Fruit fly (Drosophila melanogaster) whole organism, embryonic: Measurements from ENCODE around the gene Or65c.
A peak's percentile ranks its signal among the peaks of the same experiment; 100 is the strongest.

ENCODE experiments used
- Ada2b ChIP-seq: fragments of 200-800 bp; sonication (Bioruptor generic); IDR thresholded peaks from 2 replicates; pipeline ENCODE4 v1.3.6; 2022; ENCODE audit warnings: missing biosample characterization, missing genetic modification characterization
- Antp ChIP-seq: fragments of 200-800 bp; sonication (Bioruptor generic); optimal IDR thresholded peaks from 3 replicates; lab custom pipeline; 2016; ENCODE audit warnings: missing biosample characterization, missing genetic modification characterization
- CG10654 ChIP-seq: fragments of 200-800 bp; sonication (Bioruptor generic); optimal IDR thresholded peaks from 2 replicates; lab custom pipeline; 2016; ENCODE audit warnings: missing biosample characterization, missing genetic modification characterization
- CG11247 ChIP-seq: fragments of 200-800 bp; sonication (Bioruptor generic); IDR thresholded peaks from 2 replicates; pipeline ENCODE4 v1.3.6; 2022; ENCODE audit warnings: missing biosample characterization, missing genetic modification characterization
- CG11504 ChIP-seq: fragments of 200-800 bp; sonication (Bioruptor generic); optimal IDR thresholded peaks from 3 replicates; lab custom pipeline; 2019; ENCODE audit warnings: missing biosample characterization, mild to moderate bottlenecking, missing genetic modification characterization, moderate library complexity
- CG13123 ChIP-seq: fragments of 200-800 bp; sonication (Bioruptor generic); optimal IDR thresholded peaks from 2 replicates; lab custom pipeline; 2016; ENCODE audit warnings: missing biosample characterization, missing genetic modification characterization
- CG13894 ChIP-seq: fragments of 200-800 bp; sonication (Bioruptor generic); optimal IDR thresholded peaks from 3 replicates; lab custom pipeline; 2018; ENCODE audit warnings: missing biosample characterization, mild to moderate bottlenecking, missing genetic modification characterization, moderate library complexity
- CG15269 ChIP-seq: fragments of 200-800 bp; sonication (Bioruptor generic); optimal IDR thresholded peaks from 2 replicates; lab custom pipeline; 2018; ENCODE audit warnings: missing biosample characterization, mild to moderate bottlenecking, missing genetic modification characterization, moderate library complexity
- CG1832 ChIP-seq: fragments of 200-800 bp; sonication (Bioruptor generic); optimal IDR thresholded peaks from 2 replicates; lab custom pipeline; 2017; ENCODE audit warnings: missing biosample characterization, mild to moderate bottlenecking, missing genetic modification characterization, inconsistent platforms
- CG18599 ChIP-seq: fragments of 200-800 bp; sonication (Bioruptor generic); optimal IDR thresholded peaks from 3 replicates; lab custom pipeline; 2017; ENCODE audit warnings: missing biosample characterization, missing genetic modification characterization, mild to moderate bottlenecking, moderate library complexity, missing genetic modification reagents
- CG2120 ChIP-seq: fragments of 200-800 bp; sonication (Bioruptor generic); optimal IDR thresholded peaks from 3 replicates; lab custom pipeline; 2016; ENCODE audit warnings: missing biosample characterization, missing genetic modification characterization
- CG2199 ChIP-seq: fragments of 200-800 bp; sonication (Bioruptor generic); IDR thresholded peaks from 3 replicates; pipeline ENCODE4 v1.3.6; 2022; ENCODE audit warnings: missing biosample characterization, missing genetic modification characterization
- CG2678 ChIP-seq: fragments of 200-800 bp; sonication (Bioruptor generic); optimal IDR thresholded peaks from 3 replicates; lab custom pipeline; 2019; ENCODE audit warnings: missing biosample characterization, mild to moderate bottlenecking, missing genetic modification characterization, moderate library complexity
- CG4328 ChIP-seq: fragments of 200-800 bp; sonication (Bioruptor generic); optimal IDR thresholded peaks from 3 replicates; lab custom pipeline; 2017; ENCODE audit warnings: missing biosample characterization, missing genetic modification reagents, missing genetic modification characterization
- CG7556 ChIP-seq: fragments of 200-800 bp; sonication (Bioruptor generic); optimal IDR thresholded peaks from 2 replicates; lab custom pipeline; 2017; ENCODE audit warnings: missing biosample characterization, mild to moderate bottlenecking, missing genetic modification characterization
- CG8290 ChIP-seq, 3 experiments: fragments of 200-800 bp; sonication (Bioruptor generic); optimal IDR thresholded peaks; 2 replicates each; lab custom pipeline; 2016 to 2019; ENCODE audit warnings: missing biosample characterization in 3 of 3, missing genetic modification characterization in 3 of 3, mild to moderate bottlenecking in 2 of 3, moderate library complexity in 1 of 3
- CG8478 ChIP-seq: fragments of >200 bp; optimal IDR thresholded peaks from 2 replicates; lab custom pipeline; 2018
- Chrac-16 ChIP-seq: fragments of 200-800 bp; sonication (Bioruptor generic); optimal IDR thresholded peaks from 3 replicates; lab custom pipeline; 2016; ENCODE audit warnings: missing biosample characterization, missing genetic modification characterization
- Fer3 ChIP-seq: fragments of 200-800 bp; sonication (Bioruptor generic); optimal IDR thresholded peaks from 2 replicates; lab custom pipeline; 2018; ENCODE audit warnings: missing biosample characterization, mild to moderate bottlenecking, missing genetic modification characterization, moderate library complexity
- HHEX ChIP-seq: fragments of 200-800 bp; sonication (Bioruptor generic); optimal IDR thresholded peaks from 3 replicates; lab custom pipeline; 2017; ENCODE audit warnings: missing biosample characterization, mild to moderate bottlenecking, missing genetic modification characterization, missing genetic modification reagents
- Hr51 ChIP-seq, 2 experiments: fragments of 200-800 bp; sonication (Bioruptor generic); optimal IDR thresholded peaks; 2 replicates in 1 of 2; 3 replicates in 1 of 2; lab custom pipeline; 2016 to 2018; ENCODE audit warnings: missing biosample characterization in 2 of 2, missing genetic modification characterization in 2 of 2, mild to moderate bottlenecking in 1 of 2, moderate library complexity in 1 of 2
- Jarid2 ChIP-seq: fragments of 200-800 bp; sonication (Bioruptor generic); optimal IDR thresholded peaks from 3 replicates; lab custom pipeline; 2017; ENCODE audit warnings: mild to moderate bottlenecking, missing biosample characterization, missing genetic modification reagents, missing genetic modification characterization
- Med ChIP-seq: fragments of 200-800 bp; sonication (Bioruptor generic); peaks from one replicate; lab custom pipeline; 2016; ENCODE audit warnings: missing biosample characterization, missing genetic modification characterization, mild to moderate bottlenecking, inconsistent platforms, moderate library complexity
- Mrtf ChIP-seq: fragments of 200-800 bp; sonication (Bioruptor generic); IDR thresholded peaks from 3 replicates; pipeline ENCODE4 v1.3.6; 2022; ENCODE audit warnings: missing biosample characterization, missing genetic modification characterization
- NC2β ChIP-seq: fragments of 200-800 bp; sonication (Bioruptor generic); optimal IDR thresholded peaks from 2 replicates; lab custom pipeline; 2016; ENCODE audit warnings: missing biosample characterization, missing genetic modification characterization
- Pdp1 ChIP-seq, 2 experiments: fragments of 200-800 bp; sonication (Bioruptor generic); optimal IDR thresholded peaks; 3 replicates each; lab custom pipeline; 2016; ENCODE audit warnings: missing biosample characterization in 2 of 2, missing genetic modification characterization in 2 of 2, mild to moderate bottlenecking in 1 of 2, moderate library complexity in 1 of 2
- Ptx1 ChIP-seq: fragments of 200-800 bp; sonication (Bioruptor generic); IDR thresholded peaks from 2 replicates; pipeline ENCODE4 v1.3.6; 2022; ENCODE audit warnings: missing biosample characterization, missing genetic modification characterization
- Sox102F ChIP-seq: fragments of 200-800 bp; sonication (Bioruptor generic); optimal IDR thresholded peaks from 2 replicates; lab custom pipeline; 2018; ENCODE audit warnings: missing biosample characterization, mild to moderate bottlenecking, missing genetic modification characterization, moderate library complexity
- abd-A ChIP-seq: fragments of 200-800 bp; sonication (Bioruptor generic); optimal IDR thresholded peaks from 3 replicates; lab custom pipeline; 2019; ENCODE audit warnings: missing biosample characterization, mild to moderate bottlenecking, missing genetic modification characterization, moderate library complexity
- bsh ChIP-seq, 2 experiments: fragments of 200-800 bp; sonication (Bioruptor generic); optimal IDR thresholded peaks; 2 replicates each; lab custom pipeline; 2017 to 2018; ENCODE audit warnings: mild to moderate bottlenecking in 2 of 2, missing biosample characterization in 2 of 2, missing genetic modification characterization in 2 of 2, moderate library complexity in 1 of 2
- ci ChIP-seq: fragments of 200-800 bp; sonication (Bioruptor generic); IDR thresholded peaks from 3 replicates; pipeline ENCODE4 v1.3.6; 2022; ENCODE audit warnings: missing biosample characterization, missing genetic modification characterization
- dmrt99B ChIP-seq: fragments of 200-800 bp; sonication (Bioruptor generic); optimal IDR thresholded peaks from 2 replicates; lab custom pipeline; 2018; ENCODE audit warnings: missing biosample characterization, mild to moderate bottlenecking, missing genetic modification characterization, moderate library complexity
- gem ChIP-seq: fragments of 200-800 bp; sonication (Bioruptor generic); optimal IDR thresholded peaks from 2 replicates; lab custom pipeline; 2019; ENCODE audit warnings: missing biosample characterization, mild to moderate bottlenecking, missing genetic modification characterization, moderate library complexity
- grau ChIP-seq: fragments of 200-800 bp; optimal IDR thresholded peaks from 3 replicates; lab custom pipeline; 2019; ENCODE audit warnings: missing biosample characterization, mild to moderate bottlenecking, missing genetic modification characterization, moderate library complexity
- prd ChIP-seq, 3 experiments: fragments of >200 bp in 2 of 3; fragments of 200-800 bp in 1 of 3; sonication (Bioruptor generic) in 1 of 3; optimal IDR thresholded peaks in 2 of 3; IDR thresholded peaks in 1 of 3; 2 replicates in 2 of 3; 3 replicates in 1 of 3; pipeline versions ENCODE4 v1.3.6 to Lab custom; 2017 to 2022; ENCODE audit warnings: missing biosample characterization in 1 of 3, missing genetic modification characterization in 1 of 3
- row ChIP-seq: fragments of 200-800 bp; sonication (Bioruptor generic); IDR thresholded peaks from 3 replicates; pipeline ENCODE4 v1.3.6; 2022; ENCODE audit warnings: missing biosample characterization, missing genetic modification characterization
- sens ChIP-seq: fragments of 200-800 bp; sonication (Bioruptor generic); peaks from one replicate; lab custom pipeline; 2016; ENCODE audit warnings: missing biosample characterization, missing genetic modification characterization
- slbo ChIP-seq: fragments of 200-800 bp; sonication (Bioruptor generic); IDR thresholded peaks from 2 replicates; pipeline ENCODE4 v1.3.6; 2022; ENCODE audit warnings: missing biosample characterization, missing genetic modification characterization
- sqz ChIP-seq: fragments of 200-800 bp; sonication (Bioruptor generic); optimal IDR thresholded peaks from 3 replicates; lab custom pipeline; 2018; ENCODE audit warnings: missing biosample characterization, mild to moderate bottlenecking, missing genetic modification characterization
- tll ChIP-seq, 2 experiments: fragments of 200-800 bp in 1 of 2; fragments of >200 bp in 1 of 2; sonication (Bioruptor generic) in 1 of 2; optimal IDR thresholded peaks; 2 replicates each; lab custom pipeline; 2017 to 2019; ENCODE audit warnings: missing biosample characterization in 2 of 2, missing genetic modification characterization in 2 of 2, mild to moderate bottlenecking in 1 of 2, moderate library complexity in 1 of 2
- tup ChIP-seq: fragments of 200-800 bp; sonication (Bioruptor generic); optimal IDR thresholded peaks from 2 replicates; lab custom pipeline; 2016; ENCODE audit warnings: missing biosample characterization, mild to moderate bottlenecking, missing genetic modification characterization, moderate library complexity

Gene Or65c

DNA sequence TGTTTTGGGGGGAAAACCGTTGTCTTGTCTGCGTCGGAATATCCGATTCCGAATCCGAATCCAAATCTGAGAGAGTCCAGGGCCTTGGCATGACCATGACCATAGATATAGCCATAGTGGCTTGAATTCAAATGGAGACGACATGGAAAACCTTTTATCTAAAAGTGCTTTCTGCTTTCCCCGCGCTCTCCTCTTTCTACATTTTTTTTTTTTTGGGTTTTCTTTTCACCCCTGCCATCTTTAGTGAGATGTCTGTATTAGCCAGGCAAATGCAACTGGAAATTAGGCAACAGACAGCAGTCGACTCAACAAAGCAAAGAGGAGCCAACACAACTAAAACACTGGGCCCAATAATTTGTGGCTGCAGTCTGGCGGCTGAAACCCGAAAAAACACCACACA is 14.8 kb downstream of the Or65c start:
- TF ChIP-seq tup (GFP tag; lab: Kevin White, UChicago) = peak; percentile 42
- TF ChIP-seq sqz = peak; percentile 91
- TF ChIP-seq CG8478 (lab: Kevin White, UChicago) = no peak
- peak; percentile 30; the same call in 1 of the 3 replicates for TF ChIP-seq CG2199

DNA sequence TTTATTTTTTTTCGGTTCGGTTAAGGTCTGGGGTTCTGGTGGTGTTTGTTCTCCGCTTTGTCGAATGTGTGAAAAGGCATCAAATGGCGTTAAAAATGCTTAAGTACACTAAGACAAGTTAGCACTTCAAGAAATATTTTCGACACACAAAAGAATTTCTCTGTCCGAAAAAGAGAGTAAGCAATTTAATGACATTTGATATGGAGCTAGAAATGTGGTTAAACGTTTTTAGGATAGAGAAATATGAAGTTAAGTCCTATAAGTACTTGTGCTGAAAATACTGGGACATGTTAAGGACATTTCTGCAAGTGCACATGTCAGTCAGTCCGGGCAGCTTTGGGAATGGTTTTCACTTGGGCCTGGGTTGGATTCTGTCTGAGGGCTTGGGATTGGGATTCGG is 16.8 kb downstream of the Or65c start:
- no peak for TF ChIP-seq Chrac-16 (GFP tag; lab: Kevin White, UChicago)
- peak; percentile 16; the same call in 1 of the 2 replicates for TF ChIP-seq Ptx1 (GFP tag; lab: Robert Waterston, UW)
- peak; percentile 17 for TF ChIP-seq CG11504
- peak in 1 of 2 experiments; percentile 15 for TF ChIP-seq tll (GFP tag; optimal IDR thresholded peaks at IDR 0.05; lab: Kevin White, UChicago)
- peak; percentile 5 for TF ChIP-seq Fer3 (tag; lab: Kevin White, UChicago)
- TF ChIP-seq CG15269 (tag; lab: Kevin White, UChicago) = peak; percentile 15
- no peak for TF ChIP-seq Jarid2
- peak; percentile 21 for TF ChIP-seq dmrt99B (tag; lab: Kevin White, UChicago)
- peak; percentile 33; the same call in 2 of the 3 replicates for TF ChIP-seq row (GFP tag; lab: Robert Waterston, UW)
- peak; percentile 33 for TF ChIP-seq CG2678
- TF ChIP-seq CG1832 (GFP tag; lab: Kevin White, UChicago) = no peak
- TF ChIP-seq CG13123 (GFP tag; lab: Kevin White, UChicago) = no peak
- TF ChIP-seq prd (optimal IDR thresholded peaks at IDR 0.05; lab: Kevin White, UChicago) = no peak
- 0 out of 3 replicates have a peak, but pooled peaks have one; percentile 18 for TF ChIP-seq prd (GFP tag; IDR thresholded peaks at IDR 0.05; lab: Robert Waterston, UW)
- peak; percentile 11; the same call in 1 of the 2 replicates for TF ChIP-seq slbo (GFP tag; lab: Robert Waterston, UW)
- TF ChIP-seq CG7556 (GFP tag; lab: Kevin White, UChicago) = peak; percentile 4
- TF ChIP-seq HHEX (GFP tag; lab: Kevin White, UChicago) = no peak
- TF ChIP-seq Hr51 (GFP tag; optimal IDR thresholded peaks at IDR 0.05; lab: Kevin White, UChicago) = peak in 1 of 2 experiments; percentile 16
- TF ChIP-seq CG8290 (GFP tag; optimal IDR thresholded peaks at IDR 0.05; lab: Kevin White, UChicago) = no peak
- peak in 1 of 2 experiments; percentile 4 for TF ChIP-seq CG8290 (tag; optimal IDR thresholded peaks at IDR 0.05; lab: Kevin White, UChicago)
- TF ChIP-seq gem (tag; lab: Kevin White, UChicago) = peak; percentile 37
- TF ChIP-seq grau = peak; percentile 21
- TF ChIP-seq Mrtf (GFP tag; lab: Robert Waterston, UW) = no peak
- TF ChIP-seq bsh (GFP tag; optimal IDR thresholded peaks at IDR 0.05; lab: Kevin White, UChicago) = peak in 1 of 2 experiments; percentile 6
- TF ChIP-seq CG10654 (GFP tag; lab: Kevin White, UChicago) = no peak
- TF ChIP-seq Med (GFP tag; lab: Kevin White, UChicago) = peak; percentile 77
- TF ChIP-seq Ada2b (GFP tag; lab: Robert Waterston, UW) = 0 out of 2 replicates have a peak, but pooled peaks have one; percentile 17
- TF ChIP-seq CG11247 (GFP tag; lab: Robert Waterston, UW) = 0 out of 2 replicates have a peak, but pooled peaks have one; percentile 13
- peak; percentile 15 for TF ChIP-seq Antp (GFP tag; lab: Kevin White, UChicago)
- TF ChIP-seq Sox102F (GFP tag; lab: Kevin White, UChicago) = peak; percentile 16
- peak; percentile 32 for TF ChIP-seq CG2120 (GFP tag; lab: Kevin White, UChicago)
- TF ChIP-seq CG18599 (GFP tag; lab: Kevin White, UChicago) = peak; percentile 25
- TF ChIP-seq ci (GFP tag; lab: Robert Waterston, UW) = no peak

DNA sequence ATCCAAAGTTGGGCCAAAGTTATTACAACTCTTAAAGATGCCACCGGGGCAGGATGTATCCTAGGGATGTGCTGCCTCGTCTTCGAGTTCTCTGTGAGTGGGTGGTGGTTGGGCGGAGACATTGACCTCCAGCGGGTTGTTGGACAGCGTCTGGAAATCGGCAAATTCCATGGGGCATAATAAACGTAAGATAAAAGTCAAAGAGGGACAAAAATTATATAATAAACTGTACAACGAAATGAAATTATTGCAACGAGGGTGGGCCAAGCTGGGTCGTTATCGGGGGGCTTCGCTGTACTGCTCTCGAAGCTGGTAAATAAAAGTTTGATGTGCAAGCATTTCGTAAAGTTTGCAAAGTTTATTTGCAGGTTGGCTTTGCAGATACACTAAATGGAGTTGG is 21.0 kb downstream of the Or65c start:
- TF ChIP-seq NC2β (GFP tag; lab: Kevin White, UChicago) = no peak
- no peak for TF ChIP-seq CG4328 (GFP tag; lab: Kevin White, UChicago)
- peak; percentile 8 for TF ChIP-seq CG13894 (tag; lab: Kevin White, UChicago)
- peak; percentile 67 for TF ChIP-seq sens (GFP tag; lab: Kevin White, UChicago)
- TF ChIP-seq Pdp1 (GFP tag; optimal IDR thresholded peaks at IDR 0.05; lab: Kevin White, UChicago) = peak in 1 of 2 experiments; percentile 16
- peak; percentile 51 for TF ChIP-seq abd-A (tag; lab: Kevin White, UChicago)
